Worm (Caenorhabditis elegans) whole organism, mixed stage, embryonic: Measurements from ENCODE around the gene R05D3.9.

Experiments used
- M03D4.4 ChIP-seq: sonication (generic microtip); optimal IDR thresholded peaks from 2 replicates; lab custom pipeline; 2017; ENCODE audit warnings: mild to moderate bottlenecking, missing genetic modification characterization, missing compliant biosample characterization
- bed-3 ChIP-seq: fragments of 200-800 bp; sonication (Bioruptor generic); optimal IDR thresholded peaks from 3 replicates; lab custom pipeline; 2018; ENCODE audit warnings: mild to moderate bottlenecking, missing genetic modification characterization, moderate library complexity, missing compliant biosample characterization
- blmp-1 ChIP-seq: fragments of 150-350 bp; optimal IDR thresholded peaks from 2 replicates; lab custom pipeline; 2014; ENCODE audit warnings: missing biosample characterization, missing genetic modification characterization
- ceh-39 ChIP-seq: fragments of 150-350 bp; optimal IDR thresholded peaks from 2 replicates; lab custom pipeline; 2014; ENCODE audit warnings: missing biosample characterization, missing genetic modification characterization
- ceh-83 ChIP-seq: fragments of 200-800 bp; sonication (Bioruptor generic); optimal IDR thresholded peaks from 2 replicates; lab custom pipeline; 2018; ENCODE audit warnings: mild to moderate bottlenecking, missing genetic modification characterization, missing compliant biosample characterization
- cnd-1 ChIP-seq: fragments of 200-800 bp; sonication (Bioruptor generic); optimal IDR thresholded peaks from 2 replicates; lab custom pipeline; 2018; ENCODE audit warnings: mild to moderate bottlenecking, missing genetic modification characterization, missing compliant biosample characterization
- elt-3 ChIP-seq: fragments of 150-350 bp; optimal IDR thresholded peaks from 2 replicates; lab custom pipeline; 2014; ENCODE audit warnings: missing biosample characterization, missing genetic modification characterization
- flh-1 ChIP-seq: fragments of 200-800 bp; sonication (Bioruptor generic); optimal IDR thresholded peaks from 2 replicates; lab custom pipeline; 2018; ENCODE audit warnings: mild to moderate bottlenecking, missing genetic modification characterization, moderate library complexity, missing compliant biosample characterization
- hlh-1 ChIP-seq: fragments of 150-350 bp; optimal IDR thresholded peaks from 2 replicates; lab custom pipeline; 2014; ENCODE audit warnings: missing biosample characterization, missing genetic modification reagents, missing genetic modification characterization
- lin-13 ChIP-seq: fragments of 150-350 bp; optimal IDR thresholded peaks from 2 replicates; lab custom pipeline; 2014; ENCODE audit warnings: missing biosample characterization, missing genetic modification characterization
- lin-32 ChIP-seq: fragments of 200-800 bp; sonication (Bioruptor generic); optimal IDR thresholded peaks from 2 replicates; lab custom pipeline; 2018; ENCODE audit warnings: mild to moderate bottlenecking, missing genetic modification characterization, missing compliant biosample characterization
- lsy-2 ChIP-seq: fragments of 150-350 bp; optimal IDR thresholded peaks from 2 replicates; lab custom pipeline; 2014; ENCODE audit warnings: missing biosample characterization, missing genetic modification characterization
- mep-1 ChIP-seq: fragments of 150-350 bp; optimal IDR thresholded peaks from 2 replicates; lab custom pipeline; 2017; ENCODE audit warnings: missing biosample characterization, missing genetic modification reagents, missing genetic modification characterization, inconsistent platforms
- mls-2 ChIP-seq: sonication (generic microtip); optimal IDR thresholded peaks from 2 replicates; lab custom pipeline; 2016; ENCODE audit warnings: mild to moderate bottlenecking, missing genetic modification characterization, moderate library complexity, missing compliant biosample characterization
- nhr-12 ChIP-seq: fragments of 150-350 bp; optimal IDR thresholded peaks from 2 replicates; lab custom pipeline; 2014; ENCODE audit warnings: missing biosample characterization, missing genetic modification characterization
- nhr-2 ChIP-seq: fragments of 150-350 bp; optimal IDR thresholded peaks from 2 replicates; lab custom pipeline; 2014; ENCODE audit warnings: missing biosample characterization, missing genetic modification characterization
- nhr-237 ChIP-seq: fragments of 150-350 bp; optimal IDR thresholded peaks from 2 replicates; lab custom pipeline; 2014; ENCODE audit warnings: missing biosample characterization, missing genetic modification characterization
- nhr-28 ChIP-seq: fragments of 150-350 bp; optimal IDR thresholded peaks from 2 replicates; lab custom pipeline; 2014; ENCODE audit warnings: missing biosample characterization, missing genetic modification characterization
- nhr-76 ChIP-seq: sonication (generic microtip); optimal IDR thresholded peaks from 2 replicates; lab custom pipeline; 2017; ENCODE audit warnings: missing biosample characterization, missing genetic modification characterization
- sem-2 ChIP-seq: fragments of 200-800 bp; sonication (Bioruptor generic); optimal IDR thresholded peaks from 2 replicates; lab custom pipeline; 2018; ENCODE audit warnings: mild to moderate bottlenecking, missing genetic modification characterization, missing compliant biosample characterization
- snpc-4 ChIP-seq: fragments of 150-350 bp; optimal IDR thresholded peaks from 2 replicates; lab custom pipeline; 2014; ENCODE audit warnings: missing biosample characterization, missing genetic modification characterization
- sptf-1 ChIP-seq: sonication (generic microtip); optimal IDR thresholded peaks from 2 replicates; lab custom pipeline; 2017; ENCODE audit warnings: mild to moderate bottlenecking, missing genetic modification characterization, moderate library complexity, missing compliant biosample characterization
- tbx-8 ChIP-seq: fragments of 200-800 bp; sonication (Bioruptor generic); optimal IDR thresholded peaks from 2 replicates; lab custom pipeline; 2018; ENCODE audit warnings: mild to moderate bottlenecking, missing genetic modification characterization, moderate library complexity, missing compliant biosample characterization
- unc-120 ChIP-seq: sonication (generic microtip); optimal IDR thresholded peaks from 2 replicates; lab custom pipeline; 2017; ENCODE audit warnings: missing genetic modification characterization, missing compliant biosample characterization; ENCODE audit not compliant: poor library complexity, severe bottlenecking
- unc-39 ChIP-seq: fragments of 150-350 bp; optimal IDR thresholded peaks from 2 replicates; lab custom pipeline; 2014; ENCODE audit warnings: missing biosample characterization, missing genetic modification characterization
- unc-62 ChIP-seq: fragments of 150-350 bp; optimal IDR thresholded peaks from 2 replicates; lab custom pipeline; 2014; ENCODE audit warnings: missing biosample characterization, missing genetic modification reagents, missing genetic modification characterization
- zip-8 ChIP-seq: fragments of 150-350 bp; optimal IDR thresholded peaks from 2 replicates; lab custom pipeline; 2014; ENCODE audit warnings: missing biosample characterization, missing genetic modification characterization
- ztf-11 ChIP-seq: fragments of 150-350 bp; optimal IDR thresholded peaks from 2 replicates; lab custom pipeline; 2014; ENCODE audit warnings: missing biosample characterization, missing genetic modification characterization

R05D3.9 gene

DNA sequence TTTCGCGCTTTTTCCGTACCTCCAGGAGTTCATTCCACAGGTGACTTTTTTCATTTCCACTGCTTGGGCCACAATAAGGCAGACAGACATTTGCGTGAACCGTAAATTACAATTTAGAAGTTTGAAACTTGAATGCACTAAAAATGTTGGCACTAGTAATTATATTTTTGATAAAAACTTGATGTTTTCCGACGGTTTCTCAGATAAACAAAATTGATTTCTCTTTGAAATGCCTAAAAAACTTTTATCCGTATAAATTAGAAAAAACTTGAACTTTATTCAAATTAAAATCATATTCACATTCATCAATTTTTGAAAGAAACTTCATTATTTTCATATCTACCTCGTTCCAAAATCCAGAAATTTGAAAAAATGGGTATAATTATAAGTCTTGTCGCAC is 27.2 kb upstream of the R05D3.9 start, which contains the start of gene ZK353.3:
TSS of gene ZK353.3 (plus strand) at position 301 of the 400 bp plus-strand sequence.
- no peak for TF ChIP-seq sptf-1 (tag; lab: Kevin White, UChicago)
- no peak for TF ChIP-seq unc-39 (tag; lab: Kevin White, UChicago)
- TF ChIP-seq, all 35 proteins: peak for 0

DNA sequence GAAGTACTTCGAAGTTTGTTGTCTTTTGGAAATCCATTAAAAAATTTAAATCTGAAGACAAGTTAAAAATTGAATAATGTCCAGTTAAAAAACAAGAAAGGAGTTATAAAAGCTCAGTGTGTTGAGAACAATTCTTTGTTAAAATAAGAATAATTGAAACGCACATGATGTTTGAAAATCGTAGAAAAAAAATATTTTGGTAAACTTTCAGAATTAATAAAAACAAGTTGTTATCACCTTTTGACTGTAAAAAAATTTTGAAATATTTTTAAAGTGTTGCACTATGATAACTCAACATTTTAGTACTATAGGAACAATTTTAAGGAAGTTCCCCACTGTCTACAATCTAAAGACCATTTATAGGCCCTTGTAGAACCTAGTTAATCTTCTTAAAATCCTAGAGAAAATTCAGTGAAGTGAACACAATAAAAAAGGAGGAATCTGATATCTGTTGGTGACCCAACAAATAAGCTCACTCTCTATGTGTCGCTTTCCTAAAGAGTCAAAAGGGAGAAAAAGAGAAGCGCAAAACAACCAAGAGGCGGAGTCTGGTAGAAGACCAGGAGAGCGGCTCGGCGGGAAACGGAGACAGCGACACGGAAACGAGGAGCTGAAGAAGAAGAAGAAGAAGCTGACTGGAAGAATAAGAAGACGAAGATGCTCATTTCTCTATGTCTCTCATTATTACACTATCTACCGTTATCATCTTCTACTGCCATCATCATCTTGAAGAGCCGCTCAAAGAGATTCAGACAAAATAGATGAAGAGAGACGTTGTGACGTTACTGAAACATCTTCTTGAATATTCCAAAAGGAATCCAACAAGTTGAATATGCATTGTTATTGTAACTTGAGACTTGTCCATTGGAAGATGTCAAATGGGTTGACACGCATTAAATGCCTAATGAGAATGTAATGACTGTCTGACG is 26.1 kb upstream of the R05D3.9 start, which contains the start of gene ZK353.10:
TSS of gene ZK353.10 (minus strand) at position 51 of the 929 bp plus-strand sequence.
- TF ChIP-seq bed-3 (GFP tag; lab: Kevin White, UChicago) (no peak), tbx-8 (GFP tag; lab: Kevin White, UChicago) (no peak), M03D4.4 (tag; lab: Kevin White, UChicago) (no peak), unc-39 (tag; lab: Kevin White, UChicago) (no peak), ceh-39 (tag; lab: Kevin White, UChicago) (no peak), mep-1 (tag; lab: Kevin White, UChicago) (no peak), unc-120 (tag; lab: Kevin White, UChicago) (no peak), mls-2 (tag; lab: Kevin White, UChicago) (no peak), hlh-1 (no peak), zip-8 (tag; lab: Kevin White, UChicago) (no peak), snpc-4 (tag; lab: Kevin White, UChicago) (no peak)

DNA sequence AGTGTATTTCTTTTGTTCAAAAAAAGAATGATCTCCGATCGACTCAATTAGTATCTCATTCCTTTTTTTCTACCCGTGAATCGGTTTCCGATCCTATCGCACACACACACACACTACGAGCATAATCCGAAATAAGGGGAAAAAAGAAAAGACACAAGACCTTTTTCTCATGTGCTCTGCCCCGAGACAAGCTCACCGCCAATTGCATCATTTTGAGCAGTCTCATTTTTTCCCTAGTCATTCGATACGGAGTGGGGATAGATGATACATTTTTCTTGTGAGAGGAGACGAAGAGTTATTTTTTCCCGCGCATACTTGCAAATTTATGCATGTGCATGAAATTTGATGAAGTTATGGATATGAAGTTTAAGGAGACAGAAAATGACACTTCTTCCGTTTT is 23.8 kb upstream of the R05D3.9 start:
- no peak for TF ChIP-seq elt-3 (tag; lab: Kevin White, UChicago)
- TF ChIP-seq ceh-39 (tag; lab: Kevin White, UChicago), result no peak
- no peak for TF ChIP-seq blmp-1 (tag; lab: Kevin White, UChicago)
- no peak for TF ChIP-seq unc-62
- no peak for TF ChIP-seq nhr-12
- TF ChIP-seq nhr-76, result no peak
- TF ChIP-seq lin-32, result no peak
- no peak for TF ChIP-seq mep-1 (tag; lab: Kevin White, UChicago)
- TF ChIP-seq flh-1 (GFP tag; lab: Kevin White, UChicago), result no peak
- no peak for TF ChIP-seq unc-39 (tag; lab: Kevin White, UChicago)
- no peak for TF ChIP-seq lsy-2
- no peak for TF ChIP-seq lin-13 (tag; lab: Kevin White, UChicago)
- TF ChIP-seq sptf-1 (tag; lab: Kevin White, UChicago), result no peak
- TF ChIP-seq nhr-28, result no peak
- no peak for TF ChIP-seq unc-120 (tag; lab: Kevin White, UChicago)
- TF ChIP-seq nhr-237 (tag; lab: Kevin White, UChicago), result no peak
- no peak for TF ChIP-seq ztf-11 (tag; lab: Kevin White, UChicago)

DNA sequence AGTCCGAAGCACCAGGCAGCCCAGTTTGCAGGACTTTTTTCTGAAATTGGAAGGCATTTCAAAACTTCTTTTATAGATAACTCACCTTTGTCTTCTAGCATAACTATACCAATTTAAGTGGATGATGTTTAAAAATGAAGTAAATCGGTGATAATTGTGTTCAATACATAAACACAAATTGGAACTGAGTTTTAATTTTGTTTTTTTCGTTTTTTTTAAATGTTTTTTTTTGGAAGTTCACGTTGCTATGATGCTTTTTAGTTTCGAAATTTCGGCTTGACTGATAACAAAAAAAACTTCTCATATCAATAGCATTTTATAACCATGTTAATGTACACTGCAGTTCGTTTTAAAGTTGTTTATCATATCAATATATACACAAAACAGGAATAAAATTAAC is 21.0 kb upstream of the R05D3.9 start, which contains the start of gene ZK353.4:
TSS of gene ZK353.4 (minus strand) at position 101 of the 400 bp plus-strand sequence.
- TF ChIP-seq snpc-4 (tag; lab: Kevin White, UChicago) (no peak), unc-39 (tag; lab: Kevin White, UChicago) (no peak), bed-3 (GFP tag; lab: Kevin White, UChicago) (no peak), mep-1 (tag; lab: Kevin White, UChicago) (no peak), nhr-2 (no peak), M03D4.4 (tag; lab: Kevin White, UChicago) (no peak), lin-32 (no peak), flh-1 (GFP tag; lab: Kevin White, UChicago) (no peak)

DNA sequence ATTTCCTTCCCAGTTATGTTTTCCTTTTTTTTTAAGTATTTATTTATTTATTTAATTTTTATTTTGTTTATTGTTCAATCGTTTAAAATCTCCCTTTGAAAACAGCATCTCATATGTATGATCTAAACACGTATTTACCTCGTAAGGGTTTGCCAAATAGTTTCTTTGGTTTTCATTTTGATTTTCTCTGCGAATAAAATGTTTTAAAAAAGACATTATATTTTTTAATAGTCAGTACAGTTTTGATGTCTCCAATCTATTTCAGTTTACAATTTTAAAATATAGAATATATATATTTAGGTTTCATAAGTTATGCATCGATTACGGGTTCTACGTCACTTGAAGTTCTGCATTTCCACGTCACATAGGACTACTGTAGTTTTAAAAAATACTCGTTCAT is 12.1 kb upstream of the R05D3.9 start, which contains the start of gene R05D3.12:
TSS of gene R05D3.12 (plus strand) at position 301 of the 400 bp plus-strand sequence.
- no peak for TF ChIP-seq snpc-4 (tag; lab: Kevin White, UChicago)
- TF ChIP-seq ceh-83, result no peak
- no peak for TF ChIP-seq mep-1 (tag; lab: Kevin White, UChicago)
- no peak for TF ChIP-seq blmp-1 (tag; lab: Kevin White, UChicago)
- TF ChIP-seq nhr-76, result no peak
- TF ChIP-seq cnd-1 (tag; lab: Kevin White, UChicago), result no peak
- TF ChIP-seq M03D4.4 (tag; lab: Kevin White, UChicago), result no peak
- TF ChIP-seq nhr-28, result no peak
- TF ChIP-seq unc-62, result no peak
- no peak for TF ChIP-seq sptf-1 (tag; lab: Kevin White, UChicago)
- TF ChIP-seq sem-2 (GFP tag; lab: Kevin White, UChicago), result no peak
- TF ChIP-seq nhr-237 (tag; lab: Kevin White, UChicago), result no peak
- no peak for TF ChIP-seq lin-13 (tag; lab: Kevin White, UChicago)
- no peak for TF ChIP-seq nhr-2
- no peak for TF ChIP-seq zip-8 (tag; lab: Kevin White, UChicago)
